Fruit fly (Drosophila melanogaster) whole organism, prepupa: ENCODE measurements around the gene CG34138.

Source experiments
- Blimp-1 ChIP-seq: fragments of 200-800 bp; sonication (Bioruptor generic); optimal IDR thresholded peaks from 3 replicates; lab custom pipeline; 2017; ENCODE audit warnings: missing biosample characterization, missing genetic modification characterization, mild to moderate bottlenecking, moderate library complexity, missing genetic modification reagents
- CG10631 ChIP-seq: fragments of 200-800 bp; sonication (Bioruptor generic); optimal IDR thresholded peaks from 2 replicates; lab custom pipeline; 2016; ENCODE audit warnings: missing biosample characterization, missing genetic modification characterization
- CG11294 ChIP-seq: fragments of 200-800 bp; sonication (Bioruptor generic); IDR thresholded peaks from 2 replicates; pipeline ENCODE4 v1.3.6; 2022; ENCODE audit warnings: missing biosample characterization, missing genetic modification characterization
- CG11762 ChIP-seq: fragments of 200-800 bp; sonication (Bioruptor generic); optimal IDR thresholded peaks from 3 replicates; lab custom pipeline; 2016; ENCODE audit warnings: missing biosample characterization, missing genetic modification characterization; ENCODE audit not compliant: insufficient read depth
- CG11902 ChIP-seq: fragments of 200-800 bp; sonication (Bioruptor generic); optimal IDR thresholded peaks from 3 replicates; lab custom pipeline; 2016; ENCODE audit warnings: missing biosample characterization, missing genetic modification characterization
- CG1621 ChIP-seq: fragments of 200-800 bp; sonication (Bioruptor generic); optimal IDR thresholded peaks from 3 replicates; lab custom pipeline; 2018; ENCODE audit warnings: missing biosample characterization, mild to moderate bottlenecking, missing genetic modification characterization
- CG16779 ChIP-seq: fragments of 200-800 bp; sonication (Bioruptor generic); optimal IDR thresholded peaks from 3 replicates; lab custom pipeline; 2017; ENCODE audit warnings: missing biosample characterization, mild to moderate bottlenecking, missing genetic modification characterization
- CG31627 ChIP-seq: fragments of 200-800 bp; sonication (Bioruptor generic); optimal IDR thresholded peaks from 3 replicates; lab custom pipeline; 2016; ENCODE audit warnings: missing biosample characterization, missing genetic modification characterization
- CG3919 ChIP-seq: fragments of 200-800 bp; sonication (Bioruptor generic); optimal IDR thresholded peaks from 3 replicates; lab custom pipeline; 2016; ENCODE audit warnings: missing biosample characterization, missing genetic modification characterization
- CG4318 ChIP-seq: fragments of 200-800 bp; sonication (Bioruptor generic); optimal IDR thresholded peaks from 3 replicates; lab custom pipeline; 2017; ENCODE audit warnings: missing biosample characterization, mild to moderate bottlenecking, missing genetic modification characterization
- CG6163 ChIP-seq: fragments of 200-800 bp; sonication (Bioruptor generic); IDR thresholded peaks from 3 replicates; pipeline ENCODE4 v1.3.6; 2022; ENCODE audit warnings: missing biosample characterization, missing genetic modification characterization
- CG6276 ChIP-seq: fragments of 200-800 bp; sonication (Bioruptor generic); optimal IDR thresholded peaks from 2 replicates; lab custom pipeline; 2017; ENCODE audit warnings: missing biosample characterization, mild to moderate bottlenecking, missing genetic modification characterization
- CG6792 ChIP-seq: fragments of 200-800 bp; sonication (Bioruptor generic); optimal IDR thresholded peaks from 3 replicates; lab custom pipeline; 2016; ENCODE audit warnings: missing biosample characterization, missing genetic modification characterization
- CG6808 ChIP-seq: fragments of 200-800 bp; sonication (Bioruptor generic); optimal IDR thresholded peaks from 3 replicates; lab custom pipeline; 2017; ENCODE audit warnings: missing biosample characterization, missing genetic modification characterization, mild to moderate bottlenecking, moderate library complexity, missing genetic modification reagents
- CG6854 ChIP-seq: fragments of 200-800 bp; sonication (Bioruptor generic); optimal IDR thresholded peaks from 2 replicates; lab custom pipeline; 2017; ENCODE audit warnings: missing biosample characterization, mild to moderate bottlenecking, missing genetic modification characterization
- CG7368 ChIP-seq: fragments of 200-800 bp; sonication (Bioruptor generic); optimal IDR thresholded peaks from 3 replicates; lab custom pipeline; 2016; ENCODE audit warnings: missing biosample characterization, missing genetic modification characterization
- CG8119 ChIP-seq: fragments of 200-800 bp; sonication (Bioruptor generic); IDR thresholded peaks from 3 replicates; pipeline ENCODE4 v1.3.6; 2022; ENCODE audit warnings: missing biosample characterization, missing genetic modification characterization
- CG8632 ChIP-seq: fragments of 200-800 bp; sonication (Bioruptor generic); optimal IDR thresholded peaks from 3 replicates; lab custom pipeline; 2016; ENCODE audit warnings: missing biosample characterization, missing genetic modification characterization
- CG9139 ChIP-seq: fragments of 200-800 bp; sonication (Bioruptor generic); optimal IDR thresholded peaks from 3 replicates; lab custom pipeline; 2017; ENCODE audit warnings: missing biosample characterization, mild to moderate bottlenecking, missing genetic modification characterization
- Eip78C ChIP-seq: fragments of 200-800 bp; sonication (Bioruptor generic); peaks from one replicate; lab custom pipeline; 2016; ENCODE audit warnings: missing biosample characterization, missing genetic modification characterization
- Eip93F ChIP-seq: fragments of 200-800 bp; sonication (Bioruptor generic); optimal IDR thresholded peaks from 2 replicates; lab custom pipeline; 2016; ENCODE audit warnings: missing biosample characterization, mild to moderate bottlenecking, missing genetic modification characterization
- Ets21C ChIP-seq: fragments of 200-800 bp; sonication (Bioruptor generic); optimal IDR thresholded peaks from 3 replicates; lab custom pipeline; 2016; ENCODE audit warnings: missing biosample characterization, missing genetic modification characterization
- Hr38 ChIP-seq: sonication (Bioruptor generic); optimal IDR thresholded peaks from 2 replicates; lab custom pipeline; 2016; ENCODE audit warnings: missing biosample characterization, missing genetic modification characterization
- Hr39 ChIP-seq: fragments of 200-800 bp; sonication (Bioruptor generic); optimal IDR thresholded peaks from 2 replicates; lab custom pipeline; 2016; ENCODE audit warnings: missing biosample characterization, missing genetic modification characterization
- Hr4 ChIP-seq: fragments of 200-800 bp; sonication (Bioruptor generic); optimal IDR thresholded peaks from 3 replicates; lab custom pipeline; 2016; ENCODE audit warnings: missing biosample characterization, missing genetic modification characterization
- Lpt ChIP-seq: fragments of 200-800 bp; sonication (Bioruptor generic); optimal IDR thresholded peaks from 3 replicates; lab custom pipeline; 2016; ENCODE audit warnings: missing biosample characterization, missing genetic modification characterization
- Met ChIP-seq: fragments of 200-800 bp; sonication (Bioruptor generic); optimal IDR thresholded peaks from 3 replicates; lab custom pipeline; 2016; ENCODE audit warnings: missing biosample characterization, missing genetic modification characterization
- OdsH ChIP-seq: fragments of 200-800 bp; sonication (Bioruptor generic); optimal IDR thresholded peaks from 3 replicates; lab custom pipeline; 2016; ENCODE audit warnings: missing biosample characterization, missing genetic modification characterization
- Smox ChIP-seq: fragments of 200-800 bp; sonication (Bioruptor generic); optimal IDR thresholded peaks from 3 replicates; lab custom pipeline; 2016; ENCODE audit warnings: missing biosample characterization, missing genetic modification characterization
- Sox102F ChIP-seq: fragments of 200-800 bp; sonication (Bioruptor generic); optimal IDR thresholded peaks from 2 replicates; lab custom pipeline; 2016; ENCODE audit warnings: missing biosample characterization, mild to moderate bottlenecking, missing genetic modification characterization
- Sox14 ChIP-seq: fragments of 200-800 bp; sonication (Bioruptor generic); optimal IDR thresholded peaks from 3 replicates; lab custom pipeline; 2016; ENCODE audit warnings: missing biosample characterization, missing genetic modification characterization
- achi ChIP-seq: fragments of 200-800 bp; sonication (Bioruptor generic); optimal IDR thresholded peaks from 3 replicates; lab custom pipeline; 2016; ENCODE audit warnings: missing biosample characterization, missing genetic modification characterization
- acj6 ChIP-seq: fragments of 200-800 bp; sonication (Bioruptor generic); optimal IDR thresholded peaks from 3 replicates; lab custom pipeline; 2016; ENCODE audit warnings: missing biosample characterization, missing genetic modification characterization
- dac ChIP-seq: fragments of 200-800 bp; sonication (Bioruptor generic); optimal IDR thresholded peaks from 2 replicates; lab custom pipeline; 2017; ENCODE audit warnings: missing biosample characterization, mild to moderate bottlenecking, missing genetic modification characterization
- dsx ChIP-seq: fragments of 200-800 bp; optimal IDR thresholded peaks from 3 replicates; lab custom pipeline; 2019; ENCODE audit warnings: missing biosample characterization, mild to moderate bottlenecking, missing genetic modification characterization, moderate library complexity; ENCODE audit not compliant: poor library complexity, severe bottlenecking
- eg ChIP-seq: fragments of 200-800 bp; sonication (Bioruptor generic); IDR thresholded peaks from 3 replicates; pipeline ENCODE4 v1.3.6; 2022; ENCODE audit warnings: missing biosample characterization, missing genetic modification characterization
- esn ChIP-seq: fragments of 200-800 bp; sonication (Bioruptor generic); optimal IDR thresholded peaks from 2 replicates; lab custom pipeline; 2016; ENCODE audit warnings: missing biosample characterization, mild to moderate bottlenecking, missing genetic modification characterization, moderate library complexity
- fd59A ChIP-seq: fragments of 200-800 bp; sonication (Bioruptor generic); optimal IDR thresholded peaks from 2 replicates; lab custom pipeline; 2017; ENCODE audit warnings: missing biosample characterization, mild to moderate bottlenecking, missing genetic modification characterization, missing genetic modification reagents
- fd85E ChIP-seq: fragments of 200-800 bp; sonication (Bioruptor generic); optimal IDR thresholded peaks from 3 replicates; lab custom pipeline; 2016; ENCODE audit warnings: missing biosample characterization, missing genetic modification characterization
- fkh ChIP-seq: fragments of 200-800 bp; sonication (Bioruptor generic); optimal IDR thresholded peaks from 3 replicates; lab custom pipeline; 2017; ENCODE audit warnings: missing biosample characterization, mild to moderate bottlenecking, missing genetic modification characterization, moderate library complexity
- lz ChIP-seq: fragments of 200-800 bp; sonication (Bioruptor generic); optimal IDR thresholded peaks from 3 replicates; lab custom pipeline; 2016; ENCODE audit warnings: missing biosample characterization, missing genetic modification characterization
- ss ChIP-seq, 2 experiments: fragments of 200-800 bp; sonication (Bioruptor generic); optimal IDR thresholded peaks; 2 replicates in 1 of 2; 3 replicates in 1 of 2; lab custom pipeline; 2017 to 2018; ENCODE audit warnings: mild to moderate bottlenecking in 2 of 2, missing biosample characterization in 2 of 2, missing genetic modification characterization in 2 of 2, moderate library complexity in 1 of 2
- svp ChIP-seq: fragments of 200-800 bp; sonication (Bioruptor generic); peaks from one replicate; lab custom pipeline; 2016; ENCODE audit warnings: missing biosample characterization, missing genetic modification characterization
- topi ChIP-seq: fragments of 200-800 bp; sonication (Bioruptor generic); optimal IDR thresholded peaks from 3 replicates; lab custom pipeline; 2016; ENCODE audit warnings: missing biosample characterization, missing genetic modification characterization
- vri ChIP-seq: fragments of 200-800 bp; sonication (Bioruptor generic); optimal IDR thresholded peaks from 3 replicates; lab custom pipeline; 2016; ENCODE audit warnings: missing biosample characterization, mild to moderate bottlenecking, missing genetic modification characterization

CG34138 gene

DNA sequence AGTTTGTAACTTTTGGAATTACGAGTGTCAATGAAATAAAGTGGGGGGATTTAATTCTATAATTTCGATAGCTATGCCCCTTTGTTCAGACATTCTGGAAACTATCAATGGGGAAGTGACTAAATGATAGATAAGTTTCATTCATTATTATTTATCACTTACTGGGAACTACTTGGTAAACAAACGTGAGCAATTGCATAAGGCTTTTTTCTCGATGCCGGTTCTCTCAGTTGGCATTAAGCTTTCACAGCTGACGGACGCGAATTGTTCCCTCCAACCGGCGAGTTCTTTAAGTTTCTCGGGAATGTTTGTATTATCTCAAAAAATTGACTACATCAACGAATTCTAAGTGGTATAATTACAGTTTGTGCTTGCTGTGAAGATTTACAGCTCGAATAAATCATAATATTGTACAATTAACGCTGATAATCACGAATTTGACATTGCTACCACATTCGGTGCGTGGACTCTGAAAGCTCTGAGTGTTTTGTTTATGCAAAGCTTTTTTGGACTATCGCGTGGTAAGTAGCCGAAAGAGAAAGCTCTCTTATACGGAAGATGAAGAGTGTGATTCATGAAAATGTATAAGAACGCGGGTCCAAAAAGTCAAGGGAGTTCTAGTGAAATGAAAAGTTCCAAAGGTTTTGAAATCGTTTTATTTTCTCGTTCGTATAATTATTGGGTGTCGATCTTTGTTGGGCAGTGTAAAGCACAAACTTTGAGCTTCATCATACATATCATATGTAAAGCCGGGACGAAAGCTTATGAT lies 36.7 kb downstream of the CG34138 start, which contains the start of gene Naam (continued):
- TF ChIP-seq eg (GFP tag; lab: Robert Waterston, UW) (peak; percentile 93), fkh (GFP tag; lab: Kevin White, UChicago) (peak; percentile 41), ss (GFP tag; optimal IDR thresholded peaks at IDR 0.05; lab: Kevin White, UChicago) (peak in 1 of 2 experiments; percentile 6), topi (GFP tag; lab: Kevin White, UChicago) (peak; percentile 72), CG11902 (GFP tag; lab: Kevin White, UChicago) (peak; percentile 16), lz (peak; percentile 76), CG31627 (peak; percentile 78), CG6808 (peak; percentile 27), CG6792 (GFP tag; lab: Kevin White, UChicago) (peak; percentile 67), CG10631 (GFP tag; lab: Kevin White, UChicago) (peak; percentile 61), esn (GFP tag; lab: Kevin White, UChicago) (peak; percentile 81), Sox14 (GFP tag; lab: Kevin White, UChicago) (peak; percentile 75), CG8119 (GFP tag; lab: Robert Waterston, UW) (peak; percentile 79), Sox102F (peak; percentile 70), Lpt (GFP tag; lab: Kevin White, UChicago) (peak; percentile 66), dsx (peak; percentile 49), CG6854 (GFP tag; lab: Kevin White, UChicago) (no peak), Hr38 (GFP tag; lab: Kevin White, UChicago) (no peak), CG11762 (peak; percentile 55), CG8632 (GFP tag; lab: Kevin White, UChicago) (peak; percentile 54), Met (GFP tag; lab: Kevin White, UChicago) (peak; percentile 77), CG9139 (no peak), fd59A (GFP tag; lab: Kevin White, UChicago) (no peak), svp (GFP tag; lab: Kevin White, UChicago) (peak; percentile 87), achi (peak; percentile 77), CG11294 (GFP tag; lab: Robert Waterston, UW) (peak; percentile 34; the same call in 1 of the 2 replicates), CG3919 (peak; percentile 84), Eip78C (peak; percentile 94), vri (GFP tag; lab: Kevin White, UChicago) (peak; percentile 70), acj6 (GFP tag; lab: Kevin White, UChicago) (peak; percentile 77), CG1621 (tag; lab: Kevin White, UChicago) (peak; percentile 62)
- TF ChIP-seq, all 60 proteins: peak for 55

DNA sequence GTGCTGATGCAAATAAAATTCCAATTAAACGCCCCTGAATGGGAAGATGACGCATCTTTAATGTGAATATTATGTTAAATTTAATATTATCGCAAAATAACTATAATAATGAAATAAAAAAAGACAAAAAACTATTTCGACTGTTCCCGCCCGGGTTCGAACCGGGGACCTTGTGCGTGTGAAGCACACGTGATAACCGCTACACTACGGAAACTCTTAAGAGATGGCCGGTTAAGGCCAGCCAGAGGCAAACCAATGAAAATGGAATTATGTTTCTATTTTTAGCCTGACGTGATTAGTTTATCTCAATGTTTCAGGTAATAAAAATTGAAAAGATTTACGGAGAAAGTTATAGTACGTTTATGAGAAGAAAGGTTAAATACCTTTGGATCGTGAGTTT lies 37.4 kb downstream of the CG34138 start:
- TF ChIP-seq svp (GFP tag; lab: Kevin White, UChicago) (no peak), Eip78C (no peak), Hr4 (no peak), CG6792 (GFP tag; lab: Kevin White, UChicago) (no peak), Blimp-1 (GFP tag; lab: Kevin White, UChicago) (no peak), Eip93F (no peak), lz (no peak), fkh (GFP tag; lab: Kevin White, UChicago) (no peak), CG3919 (no peak)

DNA sequence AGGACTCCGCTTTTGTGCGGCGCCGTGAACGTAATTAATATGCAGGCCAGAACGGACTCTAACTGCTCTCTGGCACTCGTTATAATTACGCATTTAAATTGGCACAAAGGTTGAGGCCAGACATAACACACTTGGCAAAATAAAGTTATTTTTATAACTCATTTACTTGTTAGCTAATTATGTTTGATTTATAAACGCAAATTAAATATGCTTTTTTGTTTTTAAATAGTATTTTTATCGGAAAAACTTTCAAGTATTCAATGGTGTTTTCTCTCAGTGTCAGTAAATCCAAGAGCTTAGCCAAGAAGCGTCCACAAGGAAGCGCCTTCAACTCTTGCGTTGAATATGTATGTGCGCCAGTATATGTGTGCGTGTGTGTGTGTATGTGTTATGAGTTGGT lies 38.2 kb downstream of the CG34138 start:
- TF ChIP-seq Ets21C (GFP tag; lab: Kevin White, UChicago) (no peak), lz (no peak), CG11762 (no peak), Hr4 (peak; percentile 24), OdsH (GFP tag; lab: Kevin White, UChicago) (peak; percentile 6), Lpt (GFP tag; lab: Kevin White, UChicago) (no peak), CG6276 (GFP tag; lab: Kevin White, UChicago) (no peak), CG16779 (tag; lab: Kevin White, UChicago) (no peak), Sox14 (GFP tag; lab: Kevin White, UChicago) (no peak), Smox (GFP tag; lab: Kevin White, UChicago) (peak; percentile 22), Hr39 (GFP tag; lab: Kevin White, UChicago) (peak; percentile 31), dac (no peak), fd85E (GFP tag; lab: Kevin White, UChicago) (no peak), Hr38 (GFP tag; lab: Kevin White, UChicago) (no peak), vri (GFP tag; lab: Kevin White, UChicago) (no peak), fd59A (GFP tag; lab: Kevin White, UChicago) (no peak), Blimp-1 (GFP tag; lab: Kevin White, UChicago) (no peak), CG6808 (no peak), CG6792 (GFP tag; lab: Kevin White, UChicago) (no peak), CG7368 (GFP tag; lab: Kevin White, UChicago) (peak; percentile 6), eg (GFP tag; lab: Robert Waterston, UW) (no peak), CG31627 (peak; percentile 14), CG4318 (no peak), ss (GFP tag; optimal IDR thresholded peaks at IDR 0.05; lab: Kevin White, UChicago) (no peak), CG1621 (tag; lab: Kevin White, UChicago) (no peak), CG6163 (GFP tag; lab: Robert Waterston, UW) (no peak)
